Worm (Caenorhabditis elegans) whole organism, L1 larva: Measurements from ENCODE around the gene T02E9.6.

Source experiments
- C04F5.9 ChIP-seq: sonication (generic microtip); optimal IDR thresholded peaks from 2 replicates; lab custom pipeline; 2016; ENCODE audit warnings: missing genetic modification characterization, missing compliant biosample characterization
- C34B4.2 ChIP-seq: sonication (generic microtip); optimal IDR thresholded peaks from 2 replicates; lab custom pipeline; 2017; ENCODE audit warnings: mild to moderate bottlenecking, missing genetic modification characterization, missing compliant biosample characterization
- F16B12.6 ChIP-seq: fragments of 150-350 bp; optimal IDR thresholded peaks from 2 replicates; lab custom pipeline; 2014; ENCODE audit warnings: missing biosample characterization, missing genetic modification characterization
- Y116A8C.19 ChIP-seq: sonication (generic microtip); optimal IDR thresholded peaks from 2 replicates; lab custom pipeline; 2016; ENCODE audit warnings: missing compliant biosample characterization, missing genetic modification characterization, borderline replicate concordance
- ceh-8 ChIP-seq: fragments of 200-800 bp; sonication (Bioruptor generic); optimal IDR thresholded peaks from 2 replicates; lab custom pipeline; 2018; ENCODE audit warnings: mild to moderate bottlenecking, missing genetic modification characterization, moderate library complexity, missing compliant biosample characterization
- ceh-82 ChIP-seq, 3 experiments: fragments of 150-350 bp in 1 of 3; sonication (generic microtip) in 2 of 3; optimal IDR thresholded peaks; 2 replicates each; lab custom pipeline; 2014 to 2017; ENCODE audit warnings: missing biosample characterization in 3 of 3, missing genetic modification characterization in 3 of 3
- ceh-88 ChIP-seq: fragments of 200-800 bp; sonication (Bioruptor generic); IDR thresholded peaks from 2 replicates; pipeline ENCODE4 v1.3.6; 2022; ENCODE audit warnings: missing genetic modification characterization, missing compliant biosample characterization
- ceh-90 ChIP-seq: sonication (generic microtip); optimal IDR thresholded peaks from 2 replicates; lab custom pipeline; 2016; ENCODE audit warnings: missing genetic modification characterization, missing compliant biosample characterization
- ces-1 ChIP-seq: fragments of 150-350 bp; optimal IDR thresholded peaks from 2 replicates; lab custom pipeline; 2014; ENCODE audit warnings: missing biosample characterization, missing genetic modification reagents, missing genetic modification characterization
- dpl-1 ChIP-seq, 3 experiments: fragments of 150-350 bp in 2 of 3; sonication (generic microtip) in 1 of 3; optimal IDR thresholded peaks; 2 replicates each; lab custom pipeline; 2014 to 2017; ENCODE audit warnings: missing biosample characterization in 3 of 3, missing genetic modification characterization in 3 of 3, missing genetic modification reagents in 3 of 3
- dsc-1 ChIP-seq: sonication (generic microtip); optimal IDR thresholded peaks from 2 replicates; lab custom pipeline; 2016; ENCODE audit warnings: mild to moderate bottlenecking, missing genetic modification characterization, missing compliant biosample characterization
- efl-1 ChIP-seq, 4 experiments: fragments of 150-350 bp; optimal IDR thresholded peaks in 3 of 4; peaks in 1 of 4; 1 replicate in 1 of 4; 2 replicates in 3 of 4; lab custom pipeline; 2014; ENCODE audit warnings: missing biosample characterization in 2 of 4, missing genetic modification characterization in 2 of 4, missing genetic modification reagents in 2 of 4
- elt-2 ChIP-seq: sonication (generic microtip); optimal IDR thresholded peaks from 2 replicates; lab custom pipeline; 2016; ENCODE audit warnings: missing genetic modification characterization, mild to moderate bottlenecking, inconsistent platforms, missing compliant biosample characterization, missing genetic modification reagents
- ets-5 ChIP-seq: fragments of 200-800 bp; sonication (Bioruptor generic); IDR thresholded peaks from 2 replicates; pipeline ENCODE4 v1.3.6; 2022; ENCODE audit warnings: missing genetic modification characterization, missing compliant biosample characterization
- fkh-8 ChIP-seq: sonication (generic microtip); optimal IDR thresholded peaks from 2 replicates; lab custom pipeline; 2016; ENCODE audit warnings: mild to moderate bottlenecking, missing genetic modification characterization, missing compliant biosample characterization
- hlh-17 ChIP-seq: fragments of 200-800 bp; sonication (Bioruptor generic); optimal IDR thresholded peaks from 2 replicates; lab custom pipeline; 2018; ENCODE audit warnings: missing genetic modification characterization, mild to moderate bottlenecking, missing compliant biosample characterization, moderate library complexity, borderline replicate concordance
- hlh-4 ChIP-seq: sonication (generic microtip); optimal IDR thresholded peaks from 2 replicates; lab custom pipeline; 2016; ENCODE audit warnings: mild to moderate bottlenecking, missing genetic modification characterization, missing compliant biosample characterization
- lin-13 ChIP-seq: fragments of 150-350 bp; optimal IDR thresholded peaks from 2 replicates; lab custom pipeline; 2014; ENCODE audit warnings: missing biosample characterization, missing genetic modification reagents, missing genetic modification characterization
- lin-14 ChIP-seq: fragments of 200-800 bp; sonication (Bioruptor generic); optimal IDR thresholded peaks from 2 replicates; lab custom pipeline; 2018; ENCODE audit warnings: mild to moderate bottlenecking, missing genetic modification characterization, moderate library complexity, missing compliant biosample characterization
- lin-15B ChIP-seq: fragments of 150-350 bp; sonication (generic microtip); optimal IDR thresholded peaks from 3 replicates; lab custom pipeline; 2014; ENCODE audit warnings: missing biosample characterization, missing genetic modification characterization
- lsy-2 ChIP-seq, 2 experiments: fragments of 150-350 bp; optimal IDR thresholded peaks; 2 replicates each; lab custom pipeline; 2014; ENCODE audit warnings: missing biosample characterization in 2 of 2, missing genetic modification characterization in 2 of 2
- mdl-1 ChIP-seq, 2 experiments: fragments of 150-350 bp; optimal IDR thresholded peaks; 2 replicates each; lab custom pipeline; 2014 to 2017; ENCODE audit warnings: missing biosample characterization in 2 of 2, missing genetic modification characterization in 2 of 2, inconsistent platforms in 1 of 2
- nhr-20 ChIP-seq: sonication (generic microtip); optimal IDR thresholded peaks from 2 replicates; lab custom pipeline; 2016; ENCODE audit warnings: mild to moderate bottlenecking, missing genetic modification characterization, missing compliant biosample characterization
- nhr-28 ChIP-seq: fragments of 150-350 bp; optimal IDR thresholded peaks from 2 replicates; lab custom pipeline; 2014; ENCODE audit warnings: missing biosample characterization, missing genetic modification characterization
- nhr-47 ChIP-seq: sonication (generic microtip); optimal IDR thresholded peaks from 2 replicates; lab custom pipeline; 2016; ENCODE audit warnings: mild to moderate bottlenecking, missing genetic modification characterization, moderate library complexity, missing compliant biosample characterization
- nhr-77 ChIP-seq: fragments of 150-350 bp; optimal IDR thresholded peaks from 2 replicates; lab custom pipeline; 2014; ENCODE audit warnings: missing biosample characterization, missing genetic modification characterization
- nhr-84 ChIP-seq: sonication (generic microtip); optimal IDR thresholded peaks from 2 replicates; lab custom pipeline; 2017; ENCODE audit warnings: missing biosample characterization, missing genetic modification characterization
- nhr-85 ChIP-seq: sonication (generic microtip); peaks from one replicate; lab custom pipeline; 2016; ENCODE audit warnings: missing genetic modification characterization, inconsistent platforms, missing compliant biosample characterization
- pqm-1 ChIP-seq: sonication (generic microtip); optimal IDR thresholded peaks from 3 replicates; lab custom pipeline; 2017; ENCODE audit warnings: missing biosample characterization, missing genetic modification characterization
- rnt-1 ChIP-seq: sonication (generic microtip); optimal IDR thresholded peaks from 2 replicates; lab custom pipeline; 2016; ENCODE audit warnings: mild to moderate bottlenecking, missing genetic modification characterization, moderate library complexity, missing compliant biosample characterization
- skn-1 ChIP-seq: fragments of 150-350 bp; optimal IDR thresholded peaks from 2 replicates; lab custom pipeline; 2014; ENCODE audit warnings: missing biosample characterization, missing genetic modification characterization
- sup-37 ChIP-seq: fragments of 200-800 bp; sonication (Bioruptor generic); optimal IDR thresholded peaks from 2 replicates; lab custom pipeline; 2018; ENCODE audit warnings: mild to moderate bottlenecking, missing genetic modification characterization, missing compliant biosample characterization
- unc-62 ChIP-seq: fragments of 150-350 bp; optimal IDR thresholded peaks from 2 replicates; lab custom pipeline; 2014; ENCODE audit warnings: missing biosample characterization, missing genetic modification reagents, missing genetic modification characterization
- xbp-1 ChIP-seq: sonication (generic microtip); optimal IDR thresholded peaks from 2 replicates; lab custom pipeline; 2016; ENCODE audit warnings: missing genetic modification characterization, missing compliant biosample characterization
- zag-1 ChIP-seq: fragments of 150-350 bp; optimal IDR thresholded peaks from 2 replicates; lab custom pipeline; 2014; ENCODE audit warnings: missing biosample characterization, missing genetic modification characterization
- zip-4 ChIP-seq: fragments of 200-800 bp; sonication (Bioruptor generic); optimal IDR thresholded peaks from 2 replicates; lab custom pipeline; 2018; ENCODE audit warnings: mild to moderate bottlenecking, missing genetic modification characterization, moderate library complexity, missing compliant biosample characterization
- ztf-11 ChIP-seq, 2 experiments: sonication (generic microtip); optimal IDR thresholded peaks; 2 replicates each; lab custom pipeline; 2016 to 2017; ENCODE audit warnings: missing genetic modification characterization in 2 of 2, missing biosample characterization in 1 of 2, missing compliant biosample characterization in 1 of 2
- ztf-4 ChIP-seq: fragments of 150-350 bp; optimal IDR thresholded peaks from 2 replicates; lab custom pipeline; 2014; ENCODE audit warnings: missing biosample characterization, missing genetic modification characterization

Gene T02E9.6

DNA sequence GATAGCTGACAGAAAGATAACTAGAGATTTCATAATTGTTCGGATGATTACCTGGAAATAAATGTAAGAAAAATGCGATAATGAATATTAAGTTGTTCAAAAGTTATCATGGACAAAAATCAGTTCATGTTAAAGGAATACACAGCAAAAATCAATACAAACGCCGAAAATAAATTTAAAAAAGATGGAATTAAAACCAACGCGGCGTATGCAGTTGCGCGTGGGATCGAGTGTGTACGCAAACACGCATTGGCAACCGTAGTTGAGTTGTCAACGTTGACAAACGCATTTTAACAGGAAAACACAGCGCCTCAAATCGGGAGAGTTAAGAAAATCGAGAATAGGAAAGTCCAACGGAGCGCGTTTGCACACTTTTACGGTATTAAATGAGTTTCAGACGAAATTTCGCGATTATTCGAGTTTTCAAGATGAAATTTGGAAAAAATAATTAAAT lies 7.2 kb downstream of the T02E9.6 start, which contains the start of gene tmed-10 (continued):
- peak; percentile 64 for TF ChIP-seq nhr-47 (tag; lab: Kevin White, UChicago)
- TF ChIP-seq ztf-11 (tag; optimal IDR thresholded peaks at IDR 0.05; lab: Kevin White, UChicago) = peak in 1 of 2 experiments; percentile 0
- no peak for TF ChIP-seq zag-1
- TF ChIP-seq ceh-8 (GFP tag; lab: Kevin White, UChicago) = no peak
- TF ChIP-seq dsc-1 (tag; lab: Kevin White, UChicago) = peak; percentile 45
- no peak for TF ChIP-seq ces-1 (GFP tag; lab: Kevin White, UChicago)
- no peak for TF ChIP-seq nhr-28 (tag; lab: Kevin White, UChicago)
- peak; percentile 49 for TF ChIP-seq lin-15B (tag; lab: Kevin White, UChicago)
- no peak for TF ChIP-seq ceh-88 (GFP tag; lab: Robert Waterston, UW)
- TF ChIP-seq nhr-77 (tag; lab: Kevin White, UChicago) = peak; percentile 44
- peak; percentile 48 for TF ChIP-seq skn-1
- TF ChIP-seq lin-13 (GFP tag; lab: Kevin White, UChicago) = no peak
- TF ChIP-seq C04F5.9 = no peak
- TF ChIP-seq nhr-20 (tag; lab: Kevin White, UChicago) = peak; percentile 80
- peak in 1 of 2 experiments; percentile 43 for TF ChIP-seq mdl-1 (tag; optimal IDR thresholded peaks at IDR 0.05; lab: Kevin White, UChicago)
- TF ChIP-seq fkh-8 (tag; lab: Kevin White, UChicago) = peak; percentile 53
- TF ChIP-seq rnt-1 (tag; lab: Kevin White, UChicago) = peak; percentile 62
- TF ChIP-seq xbp-1 (tag; lab: Kevin White, UChicago) = peak; percentile 95
- TF ChIP-seq F16B12.6 (tag; lab: Kevin White, UChicago) = peak; percentile 92
- no peak for TF ChIP-seq ets-5 (GFP tag; lab: Robert Waterston, UW)
- TF ChIP-seq hlh-17 (GFP tag; lab: Kevin White, UChicago) = no peak
- TF ChIP-seq zip-4 (GFP tag; lab: Kevin White, UChicago) = no peak
- TF ChIP-seq, all 84 proteins: peak for 37

DNA sequence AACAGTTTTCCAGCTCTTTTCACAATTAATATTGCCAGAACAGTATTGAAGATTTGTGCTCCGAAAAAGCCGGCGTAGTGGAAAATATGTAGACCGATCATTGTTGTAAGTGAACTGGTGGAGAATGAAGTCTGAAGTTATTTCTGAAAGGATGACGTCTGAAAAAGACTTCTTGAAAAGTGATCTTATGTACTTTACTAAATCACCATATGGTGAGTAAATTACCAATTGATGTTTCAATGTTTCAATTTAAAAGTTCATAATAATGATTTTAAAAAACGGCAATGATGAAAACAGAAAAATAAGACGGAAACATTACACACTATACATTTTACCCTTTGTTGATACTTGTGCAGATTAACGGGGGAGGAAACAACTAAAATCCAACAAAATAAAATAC lies 10.4 kb downstream of the T02E9.6 start, which contains the start of gene str-141:
Gene str-141, minus strand, starts transcription at position 101 of the 400 bp plus-strand sequence.
- TF ChIP-seq efl-1 (optimal IDR thresholded peaks at IDR 0.05; lab: Kevin White, UChicago) (no peak), efl-1 (GFP tag; optimal IDR thresholded peaks at IDR 0.05 in 1 of 2; lab: Kevin White, UChicago) (peak in 1 of 2 experiments; percentile 12), ceh-90 (tag; lab: Kevin White, UChicago) (no peak)

DNA sequence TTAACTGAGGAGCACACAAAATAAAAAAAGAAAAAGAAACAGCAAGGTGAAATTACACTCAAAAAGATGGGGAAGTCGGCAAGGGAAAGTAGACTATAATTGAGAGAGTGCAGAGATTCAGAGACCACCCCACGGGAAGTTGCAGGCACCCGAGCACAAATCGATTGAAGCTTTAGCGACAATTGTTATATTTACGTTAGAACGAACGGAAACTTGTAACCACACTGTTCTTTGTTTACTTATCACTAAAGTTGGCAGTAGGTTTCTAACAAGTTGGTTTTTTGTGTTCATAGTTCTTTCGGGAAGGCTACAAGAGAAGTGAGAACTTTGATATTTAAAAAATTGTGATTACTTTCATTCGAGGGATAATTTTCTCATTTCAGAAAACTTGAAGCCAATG lies 12.4 kb downstream of the T02E9.6 start, which contains the start of gene F47G9.4:
Gene F47G9.4, minus strand, starts transcription at position 98 of the 400 bp plus-strand sequence.
- TF ChIP-seq mdl-1 (tag; optimal IDR thresholded peaks at IDR 0.05; lab: Kevin White, UChicago) (no peak), elt-2 (tag; lab: Kevin White, UChicago) (no peak), Y116A8C.19 (no peak), lin-14 (GFP tag; lab: Kevin White, UChicago) (peak; percentile 32), nhr-47 (tag; lab: Kevin White, UChicago) (no peak), nhr-84 (tag; lab: Kevin White, UChicago) (no peak), rnt-1 (tag; lab: Kevin White, UChicago) (peak; percentile 8), hlh-4 (tag; lab: Kevin White, UChicago) (no peak), fkh-8 (tag; lab: Kevin White, UChicago) (no peak), nhr-85 (tag; lab: Kevin White, UChicago) (no peak), ceh-82 (tag; optimal IDR thresholded peaks at IDR 0.05; lab: Kevin White, UChicago) (peak in 1 of 3 experiments; percentile 9), efl-1 (optimal IDR thresholded peaks at IDR 0.05; lab: Kevin White, UChicago) (no peak), efl-1 (GFP tag; optimal IDR thresholded peaks at IDR 0.05 in 1 of 2; lab: Kevin White, UChicago) (no peak), dpl-1 (GFP tag; optimal IDR thresholded peaks at IDR 0.05; lab: Kevin White, UChicago) (no peak), ztf-4 (no peak), C34B4.2 (tag; lab: Kevin White, UChicago) (no peak), nhr-77 (tag; lab: Kevin White, UChicago) (no peak), lin-13 (GFP tag; lab: Kevin White, UChicago) (no peak), pqm-1 (tag; lab: Kevin White, UChicago) (no peak), unc-62 (GFP tag; lab: Kevin White, UChicago) (no peak), lsy-2 (tag; optimal IDR thresholded peaks at IDR 0.05; lab: Kevin White, UChicago) (peak in 1 of 2 experiments; percentile 15), sup-37 (no peak)
